Worm (Caenorhabditis elegans) whole organism, late embryonic: Measurements from ENCODE around the gene lmtr-5.

ENCODE experiments used
- C08G9.2 ChIP-seq: sonication (generic microtip); optimal IDR thresholded peaks from 2 replicates; lab custom pipeline; 2016; ENCODE audit warnings: mild to moderate bottlenecking, missing genetic modification characterization, moderate library complexity, missing compliant biosample characterization
- C38D4.7 ChIP-seq: fragments of 200-800 bp; sonication (Bioruptor generic); optimal IDR thresholded peaks from 2 replicates; lab custom pipeline; 2018; ENCODE audit warnings: mild to moderate bottlenecking, missing genetic modification characterization, moderate library complexity, missing compliant biosample characterization
- F13H6.1 ChIP-seq: sonication (generic microtip); optimal IDR thresholded peaks from 2 replicates; lab custom pipeline; 2016; ENCODE audit warnings: missing genetic modification characterization, missing compliant biosample characterization
- K02D7.2 ChIP-seq: sonication (generic microtip); optimal IDR thresholded peaks from 2 replicates; lab custom pipeline; 2017; ENCODE audit warnings: mild to moderate bottlenecking, missing genetic modification characterization, missing compliant biosample characterization
- K09A11.1 ChIP-seq: sonication (generic microtip); optimal IDR thresholded peaks from 2 replicates; lab custom pipeline; 2017; ENCODE audit warnings: antibody characterized with exemption, mild to moderate bottlenecking, missing genetic modification characterization, missing compliant biosample characterization; ENCODE audit not compliant: insufficient read depth
- T23F11.4 ChIP-seq: fragments of 200-800 bp; sonication (Bioruptor generic); optimal IDR thresholded peaks from 2 replicates; lab custom pipeline; 2018; ENCODE audit warnings: mild to moderate bottlenecking, missing genetic modification characterization, missing compliant biosample characterization
- Y22D7AL.16 ChIP-seq: sonication (generic microtip); optimal IDR thresholded peaks from 2 replicates; lab custom pipeline; 2016; ENCODE audit warnings: missing genetic modification characterization, missing compliant biosample characterization
- ama-1 ChIP-seq: fragments of 150-350 bp; optimal IDR thresholded peaks from 2 replicates; lab custom pipeline; 2014
- ceh-2 ChIP-seq: sonication (generic microtip); optimal IDR thresholded peaks from 2 replicates; lab custom pipeline; 2016; ENCODE audit warnings: missing genotype, missing genetic modification characterization, missing compliant biosample characterization
- ceh-22 ChIP-seq: sonication (generic microtip); optimal IDR thresholded peaks from 2 replicates; lab custom pipeline; 2017; ENCODE audit warnings: missing biosample characterization, missing genetic modification characterization
- ceh-31 ChIP-seq: sonication (generic microtip); optimal IDR thresholded peaks from 2 replicates; lab custom pipeline; 2016; ENCODE audit warnings: missing genetic modification characterization, missing compliant biosample characterization
- ceh-34 ChIP-seq: sonication (generic microtip); optimal IDR thresholded peaks from 2 replicates; lab custom pipeline; 2016; ENCODE audit warnings: mild to moderate bottlenecking, missing genetic modification characterization, missing compliant biosample characterization
- ceh-45 ChIP-seq: fragments of 200-800 bp; sonication (Bioruptor generic); IDR thresholded peaks from 2 replicates; pipeline ENCODE4 v1.3.6; 2022; ENCODE audit warnings: missing genetic modification reagents, missing genetic modification characterization, missing compliant biosample characterization
- ceh-48 ChIP-seq: sonication (generic microtip); optimal IDR thresholded peaks from 2 replicates; lab custom pipeline; 2016; ENCODE audit warnings: missing genetic modification characterization, inconsistent platforms, missing compliant biosample characterization
- ceh-6 ChIP-seq: fragments of 200-800 bp; sonication (Bioruptor generic); optimal IDR thresholded peaks from 2 replicates; lab custom pipeline; 2018; ENCODE audit warnings: mild to moderate bottlenecking, missing genetic modification characterization, missing compliant biosample characterization
- ceh-9 ChIP-seq: sonication (generic microtip); optimal IDR thresholded peaks from 2 replicates; lab custom pipeline; 2016; ENCODE audit warnings: mild to moderate bottlenecking, missing genetic modification characterization, inconsistent platforms, missing compliant biosample characterization
- che-1 ChIP-seq: sonication (generic microtip); optimal IDR thresholded peaks from 2 replicates; lab custom pipeline; 2016; ENCODE audit warnings: mild to moderate bottlenecking, missing genetic modification characterization, missing compliant biosample characterization
- dmd-4 ChIP-seq: sonication (generic microtip); optimal IDR thresholded peaks from 2 replicates; lab custom pipeline; 2016; ENCODE audit warnings: borderline replicate concordance, missing genetic modification characterization, missing compliant biosample characterization
- elt-2 ChIP-seq: sonication (generic microtip); optimal IDR thresholded peaks from 2 replicates; lab custom pipeline; 2016; ENCODE audit warnings: missing genetic modification reagents, missing genetic modification characterization, missing compliant biosample characterization
- elt-4 ChIP-seq: sonication (generic microtip); optimal IDR thresholded peaks from 2 replicates; lab custom pipeline; 2016; ENCODE audit warnings: missing genetic modification characterization, missing compliant biosample characterization
- ets-4 ChIP-seq: sonication (generic microtip); optimal IDR thresholded peaks from 2 replicates; lab custom pipeline; 2016; ENCODE audit warnings: missing genetic modification characterization, missing compliant biosample characterization
- eyg-1 ChIP-seq: sonication (generic microtip); optimal IDR thresholded peaks from 2 replicates; lab custom pipeline; 2016; ENCODE audit warnings: missing genotype, missing genetic modification characterization, missing compliant biosample characterization
- fkh-10 ChIP-seq: fragments of 150-350 bp; optimal IDR thresholded peaks from 2 replicates; lab custom pipeline; 2014; ENCODE audit warnings: missing biosample characterization, missing genetic modification reagents, missing genetic modification characterization
- gmeb-2 ChIP-seq: sonication (generic microtip); optimal IDR thresholded peaks from 2 replicates; lab custom pipeline; 2016; ENCODE audit warnings: missing genetic modification characterization, inconsistent platforms, missing compliant biosample characterization
- hlh-13 ChIP-seq: fragments of 200-800 bp; sonication (Bioruptor generic); optimal IDR thresholded peaks from 2 replicates; lab custom pipeline; 2018; ENCODE audit warnings: mild to moderate bottlenecking, missing genetic modification characterization, missing compliant biosample characterization
- hlh-30 ChIP-seq: sonication (generic microtip); optimal IDR thresholded peaks from 2 replicates; lab custom pipeline; 2017; ENCODE audit warnings: antibody characterized with exemption, missing genetic modification characterization, missing compliant biosample characterization; ENCODE audit not compliant: insufficient read depth
- hlh-8 ChIP-seq: sonication (generic microtip); optimal IDR thresholded peaks from 2 replicates; lab custom pipeline; 2016; ENCODE audit warnings: missing genotype, missing genetic modification characterization, missing compliant biosample characterization
- lin-11 ChIP-seq: fragments of 200-800 bp; sonication (Bioruptor generic); optimal IDR thresholded peaks from 2 replicates; lab custom pipeline; 2018; ENCODE audit warnings: mild to moderate bottlenecking, missing genetic modification characterization, missing compliant biosample characterization
- mec-3 ChIP-seq: sonication (generic microtip); optimal IDR thresholded peaks from 2 replicates; lab custom pipeline; 2016; ENCODE audit warnings: borderline replicate concordance, missing genetic modification characterization, missing compliant biosample characterization
- nhr-11 ChIP-seq: fragments of 150-350 bp; optimal IDR thresholded peaks from 2 replicates; lab custom pipeline; 2014; ENCODE audit warnings: missing biosample characterization, missing genetic modification characterization
- nhr-232 ChIP-seq: sonication (generic microtip); optimal IDR thresholded peaks from 2 replicates; lab custom pipeline; 2016; ENCODE audit warnings: missing genetic modification characterization, missing compliant biosample characterization
- npax-4 ChIP-seq: sonication (generic microtip); optimal IDR thresholded peaks from 2 replicates; lab custom pipeline; 2016; ENCODE audit warnings: missing genetic modification characterization, missing compliant biosample characterization
- odd-2 ChIP-seq: sonication (generic microtip); optimal IDR thresholded peaks from 2 replicates; lab custom pipeline; 2017; ENCODE audit warnings: antibody characterized with exemption, mild to moderate bottlenecking, missing genetic modification characterization, missing compliant biosample characterization
- pag-3 ChIP-seq: sonication (generic microtip); optimal IDR thresholded peaks from 2 replicates; lab custom pipeline; 2016; ENCODE audit warnings: missing compliant biosample characterization, missing genetic modification characterization, borderline replicate concordance
- pax-1 ChIP-seq: fragments of 150-350 bp; optimal IDR thresholded peaks from 2 replicates; lab custom pipeline; 2014; ENCODE audit warnings: missing biosample characterization, missing genetic modification characterization
- pqm-1 ChIP-seq: sonication (generic microtip); optimal IDR thresholded peaks from 2 replicates; lab custom pipeline; 2016; ENCODE audit warnings: missing genetic modification characterization, missing compliant biosample characterization
- pros-1 ChIP-seq: fragments of 150-350 bp; optimal IDR thresholded peaks from 2 replicates; lab custom pipeline; 2014; ENCODE audit warnings: missing biosample characterization, missing genetic modification reagents, missing genetic modification characterization
- rnt-1 ChIP-seq: sonication (generic microtip); optimal IDR thresholded peaks from 2 replicates; lab custom pipeline; 2016; ENCODE audit warnings: missing genetic modification characterization, missing compliant biosample characterization
- sdc-2 ChIP-seq: sonication (generic microtip); optimal IDR thresholded peaks from 2 replicates; lab custom pipeline; 2016; ENCODE audit warnings: missing genotype, missing genetic modification characterization, missing compliant biosample characterization
- sox-4 ChIP-seq: sonication (generic microtip); optimal IDR thresholded peaks from 2 replicates; lab custom pipeline; 2017; ENCODE audit warnings: mild to moderate bottlenecking, missing genetic modification characterization, inconsistent platforms, missing compliant biosample characterization
- syd-9 ChIP-seq: sonication (generic microtip); optimal IDR thresholded peaks from 2 replicates; lab custom pipeline; 2016; ENCODE audit warnings: mild to moderate bottlenecking, missing genetic modification characterization, moderate library complexity, missing compliant biosample characterization
- tbx-2 ChIP-seq: sonication (generic microtip); optimal IDR thresholded peaks from 2 replicates; lab custom pipeline; 2016; ENCODE audit warnings: missing genetic modification characterization, missing compliant biosample characterization
- tbx-7 ChIP-seq: sonication (generic microtip); optimal IDR thresholded peaks from 2 replicates; lab custom pipeline; 2016; ENCODE audit warnings: missing genotype, missing genetic modification characterization, missing compliant biosample characterization
- ttx-3 ChIP-seq: sonication (generic microtip); optimal IDR thresholded peaks from 2 replicates; lab custom pipeline; 2016; ENCODE audit warnings: missing genetic modification reagents, missing genetic modification characterization, missing compliant biosample characterization
- unc-3 ChIP-seq, 2 experiments: fragments of 200-800 bp in 1 of 2; sonication (Bioruptor generic) in 1 of 2; sonication (generic microtip) in 1 of 2; conservative IDR thresholded peaks in 1 of 2; optimal IDR thresholded peaks in 1 of 2; 2 replicates each; pipeline versions ENCODE4 v1.3.6 to Lab custom; 2016 to 2022; ENCODE audit warnings: missing compliant biosample characterization in 2 of 2, missing genetic modification characterization in 2 of 2, missing genetic modification reagents in 1 of 2
- zip-5 ChIP-seq: sonication (generic microtip); optimal IDR thresholded peaks from 2 replicates; lab custom pipeline; 2016; ENCODE audit warnings: missing genetic modification characterization, missing compliant biosample characterization
- ztf-16 ChIP-seq: sonication (generic microtip); optimal IDR thresholded peaks from 2 replicates; lab custom pipeline; 2017; ENCODE audit warnings: missing genetic modification characterization, missing compliant biosample characterization

lmtr-5 gene

ce11 chrIII:3170538-3170937, 12.9 kb upstream of the lmtr-5 start:
- TF ChIP-seq ceh-48 (peak; percentile 81), syd-9 (tag; lab: Kevin White, UChicago) (no peak)

ce11 chrIII:3171382-3171781, 12.1 kb upstream of the lmtr-5 start, which contains the start of gene R148.4:
R148.4 (plus strand) TSS chrIII:3171592.
- TF ChIP-seq hlh-13 (GFP tag; lab: Kevin White, UChicago) (no peak), nhr-11 (tag; lab: Kevin White, UChicago) (no peak), ceh-22 (tag; lab: Kevin White, UChicago) (no peak), ttx-3 (tag; lab: Kevin White, UChicago) (no peak)

DNA sequence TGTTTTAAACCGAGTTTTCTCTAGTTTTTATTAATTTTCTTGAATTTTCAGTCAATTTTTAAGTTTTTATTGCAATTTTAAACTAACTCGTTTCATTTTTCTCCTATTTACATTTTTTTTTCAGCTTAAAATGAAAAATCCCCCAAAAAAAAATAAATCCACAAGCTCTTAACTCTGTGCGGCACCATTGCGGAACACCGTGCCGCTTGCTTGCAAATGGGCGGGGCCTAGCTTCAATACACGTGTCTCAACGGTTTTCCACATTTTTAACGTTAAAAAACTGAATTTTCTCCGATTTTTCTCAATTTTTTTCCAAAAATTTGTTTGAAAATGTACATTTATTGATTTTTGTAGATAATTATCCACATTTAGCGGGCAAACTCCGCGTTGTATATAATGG, 8.5 kb upstream of the lmtr-5 start, which contains the start of gene R148.3:
Gene R148.3 (plus strand): TSS at position 347 of the 400 bp plus-strand sequence.
- TF ChIP-seq hlh-13 (GFP tag; lab: Kevin White, UChicago) (peak; percentile 15), nhr-11 (tag; lab: Kevin White, UChicago) (no peak), pag-3 (tag; lab: Kevin White, UChicago) (no peak), dmd-4 (tag; lab: Kevin White, UChicago) (peak; percentile 78), rnt-1 (peak; percentile 71), ceh-31 (tag; lab: Kevin White, UChicago) (peak; percentile 69), Y22D7AL.16 (tag; lab: Kevin White, UChicago) (peak; percentile 67), tbx-7 (tag; lab: Kevin White, UChicago) (no peak), gmeb-2 (peak; percentile 84), ceh-6 (GFP tag; lab: Kevin White, UChicago) (peak; percentile 37), tbx-2 (peak; percentile 83), fkh-10 (GFP tag; lab: Kevin White, UChicago) (no peak), ama-1 (no peak), syd-9 (tag; lab: Kevin White, UChicago) (peak; percentile 66), ztf-16 (tag; lab: Kevin White, UChicago) (peak; percentile 90), T23F11.4 (peak; percentile 68), eyg-1 (tag; lab: Kevin White, UChicago) (peak; percentile 33), hlh-30 (tag; lab: Kevin White, UChicago) (no peak), pros-1 (tag; lab: Kevin White, UChicago) (no peak), ceh-48 (peak; percentile 52), K02D7.2 (peak; percentile 76), F13H6.1 (tag; lab: Kevin White, UChicago) (peak; percentile 77), lin-11 (tag; lab: Kevin White, UChicago) (peak; percentile 68), ttx-3 (tag; lab: Kevin White, UChicago) (peak; percentile 85), ceh-2 (tag; lab: Kevin White, UChicago) (peak; percentile 77), pqm-1 (no peak), ceh-45 (GFP tag; lab: Robert Waterston, UW) (0 out of 2 replicates have a peak, but pooled peaks have one; percentile 45), C08G9.2 (tag; lab: Kevin White, UChicago) (peak; percentile 64), K09A11.1 (tag; lab: Kevin White, UChicago) (peak; percentile 88), hlh-8 (tag; lab: Kevin White, UChicago) (peak; percentile 75), elt-2 (peak; percentile 88), sdc-2 (peak; percentile 55), ceh-34 (tag; lab: Kevin White, UChicago) (peak; percentile 74), sox-4 (tag; lab: Kevin White, UChicago) (peak; percentile 84), zip-5 (tag; lab: Kevin White, UChicago) (peak; percentile 72), elt-4 (tag; lab: Kevin White, UChicago) (no peak), C38D4.7 (GFP tag; lab: Kevin White, UChicago) (peak; percentile 64), unc-3 (GFP tag; conservative IDR thresholded peaks at IDR 0.05; lab: Robert Waterston, UW) (peak; percentile 51; the same call in 1 of the 2 replicates), unc-3 (tag; optimal IDR thresholded peaks at IDR 0.05; lab: Kevin White, UChicago) (peak; percentile 81), ceh-9 (tag; lab: Kevin White, UChicago) (no peak), npax-4 (tag; lab: Kevin White, UChicago) (peak; percentile 70), nhr-232 (tag; lab: Kevin White, UChicago) (peak; percentile 78), odd-2 (tag; lab: Kevin White, UChicago) (peak; percentile 81), che-1 (tag; lab: Kevin White, UChicago) (peak; percentile 74), mec-3 (tag; lab: Kevin White, UChicago) (no peak), ets-4 (tag; lab: Kevin White, UChicago) (peak; percentile 42), pax-1 (no peak)
